Fruit fly (Drosophila melanogaster) whole organism, embryonic: ENCODE data around the gene CG10948.

Experiments
- Aef1 ChIP-seq: fragments of 200-800 bp; sonication (Bioruptor generic); IDR thresholded peaks from 3 replicates; pipeline ENCODE4 v1.3.6; 2022; ENCODE audit warnings: missing biosample characterization, missing genetic modification characterization
- Asciz ChIP-seq: fragments of 200-800 bp; sonication (Bioruptor generic); optimal IDR thresholded peaks from 2 replicates; lab custom pipeline; 2017; ENCODE audit warnings: missing biosample characterization, mild to moderate bottlenecking, missing genetic modification characterization, missing genetic modification reagents
- CG10462 ChIP-seq: fragments of 200-800 bp; sonication (Bioruptor generic); optimal IDR thresholded peaks from 2 replicates; lab custom pipeline; 2016; ENCODE audit warnings: missing biosample characterization, missing genetic modification characterization
- CG11696 ChIP-seq: fragments of 200-800 bp; sonication (Bioruptor generic); IDR thresholded peaks from 2 replicates; pipeline ENCODE4 v1.3.6; 2022; ENCODE audit warnings: missing biosample characterization, missing genetic modification characterization
- CG12219 ChIP-seq: fragments of 200-800 bp; sonication (Bioruptor generic); optimal IDR thresholded peaks from 3 replicates; lab custom pipeline; 2018; ENCODE audit warnings: missing biosample characterization, mild to moderate bottlenecking, missing genetic modification characterization
- CG14050 ChIP-seq: fragments of 200-800 bp; sonication (Bioruptor generic); IDR thresholded peaks from 3 replicates; pipeline ENCODE4 v1.3.6; 2022; ENCODE audit warnings: missing biosample characterization, missing genetic modification characterization
- CG14965 ChIP-seq: fragments of 200-800 bp; sonication (Bioruptor generic); optimal IDR thresholded peaks from 2 replicates; lab custom pipeline; 2016; ENCODE audit warnings: missing biosample characterization, missing genetic modification characterization, borderline replicate concordance
- CG15011 ChIP-seq: fragments of 200-800 bp; sonication (Bioruptor generic); optimal IDR thresholded peaks from 3 replicates; lab custom pipeline; 2018; ENCODE audit warnings: missing biosample characterization, mild to moderate bottlenecking, missing genetic modification characterization
- CG15073 ChIP-seq: fragments of 200-800 bp; sonication (Bioruptor generic); optimal IDR thresholded peaks from 2 replicates; lab custom pipeline; 2016; ENCODE audit warnings: missing biosample characterization, missing genetic modification characterization
- CG15514 ChIP-seq: fragments of 200-800 bp; sonication (Bioruptor generic); optimal IDR thresholded peaks from 3 replicates; lab custom pipeline; 2017; ENCODE audit warnings: missing biosample characterization, missing genetic modification characterization, mild to moderate bottlenecking, moderate library complexity, missing genetic modification reagents
- CG16813 ChIP-seq: fragments of 200-800 bp; sonication (Bioruptor generic); IDR thresholded peaks from 3 replicates; pipeline ENCODE4 v1.3.6; 2022; ENCODE audit warnings: missing biosample characterization, missing genetic modification characterization; ENCODE audit not compliant: partially characterized antibody
- CG16863 ChIP-seq: fragments of 200-800 bp; sonication (Bioruptor generic); optimal IDR thresholded peaks from 3 replicates; lab custom pipeline; 2016; ENCODE audit warnings: missing biosample characterization, missing genetic modification characterization
- CG17385 ChIP-seq: fragments of 200-800 bp; sonication (Bioruptor generic); optimal IDR thresholded peaks from 3 replicates; lab custom pipeline; 2018; ENCODE audit warnings: missing biosample characterization, mild to moderate bottlenecking, missing genetic modification characterization
- CG2199 ChIP-seq: fragments of 200-800 bp; sonication (Bioruptor generic); IDR thresholded peaks from 3 replicates; pipeline ENCODE4 v1.3.6; 2022; ENCODE audit warnings: missing biosample characterization, missing genetic modification characterization
- CG4707 ChIP-seq: fragments of 200-800 bp; sonication (Bioruptor generic); optimal IDR thresholded peaks from 2 replicates; lab custom pipeline; 2018; ENCODE audit warnings: missing biosample characterization, mild to moderate bottlenecking, missing genetic modification characterization, moderate library complexity
- CG4820 ChIP-seq: fragments of 200-800 bp; sonication (Bioruptor generic); optimal IDR thresholded peaks from 3 replicates; lab custom pipeline; 2016; ENCODE audit warnings: missing biosample characterization, missing genetic modification characterization
- CG7556 ChIP-seq: fragments of 200-800 bp; sonication (Bioruptor generic); optimal IDR thresholded peaks from 2 replicates; lab custom pipeline; 2017; ENCODE audit warnings: missing biosample characterization, mild to moderate bottlenecking, missing genetic modification characterization
- CG8765 ChIP-seq: fragments of 200-800 bp; sonication (Bioruptor generic); IDR thresholded peaks from 2 replicates; pipeline ENCODE4 v1.3.6; 2022; ENCODE audit warnings: missing biosample characterization, missing genetic modification characterization
- CTCF ChIP-seq: fragments of 200-800 bp; sonication (Bioruptor generic); optimal IDR thresholded peaks from 2 replicates; lab custom pipeline; 2017; ENCODE audit warnings: missing biosample characterization, mild to moderate bottlenecking, missing genetic modification characterization, moderate library complexity
- Chrac-16 ChIP-seq: fragments of 200-800 bp; sonication (Bioruptor generic); optimal IDR thresholded peaks from 3 replicates; lab custom pipeline; 2016; ENCODE audit warnings: missing biosample characterization, missing genetic modification characterization
- Dfd ChIP-seq, 2 experiments: fragments of >200 bp; optimal IDR thresholded peaks; 2 replicates each; lab custom pipeline; 2017; ENCODE audit warnings: missing biosample characterization in 2 of 2, missing genetic modification characterization in 2 of 2
- Dip2 ChIP-seq: fragments of 200-800 bp; sonication (Bioruptor generic); IDR thresholded peaks from 2 replicates; pipeline ENCODE4 v1.3.6; 2022; ENCODE audit warnings: missing biosample characterization, missing genetic modification characterization
- Doc2 ChIP-seq: fragments of 200-800 bp; sonication (Bioruptor generic); IDR thresholded peaks from 2 replicates; pipeline ENCODE4 v1.3.6; 2022; ENCODE audit warnings: missing biosample characterization, missing genetic modification characterization
- Fer2 ChIP-seq: fragments of 200-800 bp; sonication (Bioruptor generic); optimal IDR thresholded peaks from 2 replicates; lab custom pipeline; 2018; ENCODE audit warnings: missing biosample characterization, mild to moderate bottlenecking, missing genetic modification characterization, moderate library complexity
- H2.0 ChIP-seq: fragments of 200-800 bp; sonication (Bioruptor generic); IDR thresholded peaks from 2 replicates; pipeline ENCODE4 v1.3.6; 2022; ENCODE audit warnings: missing biosample characterization, missing genetic modification characterization
- HHEX ChIP-seq: fragments of 200-800 bp; sonication (Bioruptor generic); optimal IDR thresholded peaks from 3 replicates; lab custom pipeline; 2017; ENCODE audit warnings: missing biosample characterization, mild to moderate bottlenecking, missing genetic modification characterization, missing genetic modification reagents
- Mad ChIP-seq: fragments of 200-800 bp; sonication (Bioruptor generic); optimal IDR thresholded peaks from 2 replicates; lab custom pipeline; 2016; ENCODE audit warnings: missing biosample characterization, missing genetic modification characterization
- NC2β ChIP-seq: fragments of 200-800 bp; sonication (Bioruptor generic); optimal IDR thresholded peaks from 2 replicates; lab custom pipeline; 2016; ENCODE audit warnings: missing biosample characterization, missing genetic modification characterization
- Rx ChIP-seq: fragments of 200-800 bp; sonication (Bioruptor generic); IDR thresholded peaks from 2 replicates; pipeline ENCODE4 v1.3.6; 2022; ENCODE audit warnings: missing biosample characterization, missing genetic modification characterization
- Side ChIP-seq: fragments of 200-800 bp; sonication (Bioruptor generic); optimal IDR thresholded peaks from 2 replicates; lab custom pipeline; 2016; ENCODE audit warnings: missing biosample characterization, missing genetic modification characterization
- Trl ChIP-seq, 3 experiments: fragments of >200 bp in 2 of 3; fragments of 200-800 bp in 1 of 3; sonication (Bioruptor generic) in 1 of 3; optimal IDR thresholded peaks; 2 replicates in 1 of 3; 3 replicates in 2 of 3; lab custom pipeline; 2016 to 2017; ENCODE audit warnings: missing biosample characterization in 1 of 3, missing genetic modification characterization in 1 of 3
- Vsx1 ChIP-seq: fragments of 200-800 bp; sonication (Bioruptor generic); optimal IDR thresholded peaks from 2 replicates; lab custom pipeline; 2017; ENCODE audit warnings: missing biosample characterization, mild to moderate bottlenecking, missing genetic modification characterization, missing genetic modification reagents
- dati ChIP-seq: fragments of 200-800 bp; sonication (Bioruptor generic); IDR thresholded peaks from 2 replicates; pipeline ENCODE4 v1.3.6; 2022; ENCODE audit warnings: missing biosample characterization, missing genetic modification characterization
- dysf ChIP-seq: fragments of 200-800 bp; sonication (Bioruptor generic); IDR thresholded peaks from 3 replicates; pipeline ENCODE4 v1.3.6; 2022; ENCODE audit warnings: missing biosample characterization, missing genetic modification characterization
- ems ChIP-seq: fragments of 200-800 bp; sonication (Bioruptor generic); optimal IDR thresholded peaks from 3 replicates; lab custom pipeline; 2016; ENCODE audit warnings: missing biosample characterization, missing genetic modification characterization
- eve ChIP-seq, 2 experiments: fragments of >200 bp; optimal IDR thresholded peaks; 2 replicates each; lab custom pipeline; 2017; ENCODE audit warnings: missing biosample characterization in 2 of 2, missing genetic modification characterization in 2 of 2
- gcm2 ChIP-seq: fragments of 200-800 bp; sonication (Bioruptor generic); optimal IDR thresholded peaks from 2 replicates; lab custom pipeline; 2016; ENCODE audit warnings: missing biosample characterization, missing genetic modification characterization
- hbn ChIP-seq: fragments of 200-800 bp; sonication (Bioruptor generic); IDR thresholded peaks from 2 replicates; pipeline ENCODE4 v1.3.6; 2022; ENCODE audit warnings: missing biosample characterization, missing genetic modification characterization; ENCODE audit not compliant: partially characterized antibody
- inv ChIP-seq: fragments of 200-800 bp; sonication (Bioruptor generic); IDR thresholded peaks from 2 replicates; pipeline ENCODE4 v1.3.6; 2022; ENCODE audit warnings: missing biosample characterization, missing genetic modification characterization; ENCODE audit not compliant: partially characterized antibody
- mam ChIP-seq: fragments of 200-800 bp; sonication (Bioruptor generic); optimal IDR thresholded peaks from 3 replicates; lab custom pipeline; 2016; ENCODE audit warnings: missing biosample characterization, missing genetic modification characterization
- nau ChIP-seq: fragments of 200-800 bp; sonication (Bioruptor generic); optimal IDR thresholded peaks from 3 replicates; lab custom pipeline; 2017; ENCODE audit warnings: missing biosample characterization, mild to moderate bottlenecking, missing genetic modification characterization, missing genetic modification reagents
- nmo ChIP-seq: fragments of 200-800 bp; sonication (Bioruptor generic); optimal IDR thresholded peaks from 2 replicates; lab custom pipeline; 2018; ENCODE audit warnings: missing biosample characterization, mild to moderate bottlenecking, missing genetic modification characterization, moderate library complexity
- onecut ChIP-seq: fragments of 200-800 bp; sonication (Bioruptor generic); IDR thresholded peaks from 2 replicates; pipeline ENCODE4 v1.3.6; 2022; ENCODE audit warnings: missing biosample characterization, missing genetic modification characterization
- pan ChIP-seq, 4 experiments: fragments of >200 bp in 3 of 4; fragments of 200-800 bp in 1 of 4; sonication (Bioruptor generic) in 1 of 4; optimal IDR thresholded peaks in 3 of 4; IDR thresholded peaks in 1 of 4; 2 replicates each; pipeline versions ENCODE4 v1.3.6 to Lab custom; 2017 to 2022; ENCODE audit warnings: missing biosample characterization in 2 of 4, missing genetic modification characterization in 2 of 4, mixed read lengths in 1 of 4
- pros ChIP-seq: fragments of 200-800 bp; sonication (Bioruptor generic); optimal IDR thresholded peaks from 3 replicates; lab custom pipeline; 2019; ENCODE audit warnings: missing biosample characterization, mild to moderate bottlenecking, missing genetic modification characterization, moderate library complexity
- run ChIP-seq: fragments of 200-800 bp; sonication (Bioruptor generic); optimal IDR thresholded peaks from 3 replicates; lab custom pipeline; 2018; ENCODE audit warnings: missing biosample characterization, mild to moderate bottlenecking, missing genetic modification characterization
- sc ChIP-seq, 3 experiments: fragments of >200 bp in 2 of 3; fragments of 200-800 bp in 1 of 3; sonication (Bioruptor generic) in 1 of 3; optimal IDR thresholded peaks; 2 replicates in 2 of 3; 3 replicates in 1 of 3; lab custom pipeline; 2017; ENCODE audit warnings: mild to moderate bottlenecking in 1 of 3, missing biosample characterization in 1 of 3, missing genetic modification characterization in 1 of 3, missing genetic modification reagents in 1 of 3
- schlank ChIP-seq: fragments of 200-800 bp; sonication (Bioruptor generic); optimal IDR thresholded peaks from 2 replicates; lab custom pipeline; 2018; ENCODE audit warnings: missing biosample characterization, mild to moderate bottlenecking, missing genetic modification characterization
- sna ChIP-seq: fragments of 200-800 bp; sonication (Bioruptor generic); IDR thresholded peaks from 2 replicates; pipeline ENCODE4 v1.3.6; 2022; ENCODE audit warnings: missing biosample characterization, missing genetic modification characterization; ENCODE audit not compliant: partially characterized antibody
- ttk ChIP-seq: fragments of 200-800 bp; sonication (Bioruptor generic); IDR thresholded peaks from 2 replicates; pipeline ENCODE4 v2.1.2; 2022; ENCODE audit warnings: missing biosample characterization, missing genetic modification characterization
- tup ChIP-seq: fragments of 200-800 bp; sonication (Bioruptor generic); optimal IDR thresholded peaks from 2 replicates; lab custom pipeline; 2016; ENCODE audit warnings: missing biosample characterization, mild to moderate bottlenecking, missing genetic modification characterization, moderate library complexity

Gene CG10948

dm6 chr3L:12794532-12794931 lies 55.4 kb downstream of the CG10948 start (continued):
- no peak for TF ChIP-seq HHEX
- no peak for TF ChIP-seq CG14050
- peak; percentile 74; the same call in 2 of the 3 replicates for TF ChIP-seq CG16813
- no peak for TF ChIP-seq Aef1 (GFP tag; lab: Robert Waterston, UW)
- peak; percentile 6 for TF ChIP-seq nmo
- TF ChIP-seq CG10462 (GFP tag; lab: Kevin White, UChicago), result no peak
- no peak for TF ChIP-seq dysf (GFP tag; lab: Robert Waterston, UW)
- TF ChIP-seq schlank (tag; lab: Kevin White, UChicago), result no peak
- TF ChIP-seq CG15011, result no peak
- no peak for TF ChIP-seq Dip2 (GFP tag; lab: Robert Waterston, UW)
- no peak for TF ChIP-seq H2.0 (GFP tag; lab: Robert Waterston, UW)
- no peak for TF ChIP-seq CG4707 (GFP tag; lab: Kevin White, UChicago)
- no peak for TF ChIP-seq sc (optimal IDR thresholded peaks at IDR 0.05; lab: Kevin White, UChicago)
- TF ChIP-seq sc (GFP tag; optimal IDR thresholded peaks at IDR 0.05; lab: Kevin White, UChicago), result no peak
- peak; percentile 62; the same call in 1 of the 3 replicates for TF ChIP-seq CG2199 (GFP tag; lab: Robert Waterston, UW)
- TF ChIP-seq sna (GFP tag; lab: Robert Waterston, UW), result peak; percentile 87
- no peak for TF ChIP-seq ttk (GFP tag; lab: Robert Waterston, UW)
- TF ChIP-seq CG15073, result no peak
- TF ChIP-seq tup (GFP tag; lab: Kevin White, UChicago), result no peak
- TF ChIP-seq pan (optimal IDR thresholded peaks at IDR 0.05; lab: Kevin White, UChicago), result no peak
- no peak for TF ChIP-seq pan (GFP tag; optimal IDR thresholded peaks at IDR 0.05 in 1 of 2, IDR thresholded peaks at IDR 0.05 in 1 of 2)
- no peak for TF ChIP-seq CG14965 (GFP tag; lab: Kevin White, UChicago)
- TF ChIP-seq hbn, result peak; percentile 84
- no peak for TF ChIP-seq Mad (GFP tag; lab: Kevin White, UChicago)
- TF ChIP-seq Dfd (GFP tag; optimal IDR thresholded peaks at IDR 0.05; lab: Kevin White, UChicago), result no peak
- no peak for TF ChIP-seq CG17385 (GFP tag; lab: Kevin White, UChicago)
- TF ChIP-seq CG4820 (GFP tag; lab: Kevin White, UChicago), result no peak
- TF ChIP-seq Side, result no peak
- no peak for TF ChIP-seq CG16863 (GFP tag; lab: Kevin White, UChicago)
- peak; percentile 98 for TF ChIP-seq onecut (GFP tag; lab: Robert Waterston, UW)
- TF ChIP-seq ems (GFP tag; lab: Kevin White, UChicago), result no peak
- no peak for TF ChIP-seq Fer2
- TF ChIP-seq CG15514 (GFP tag; lab: Kevin White, UChicago), result peak; percentile 73
- TF ChIP-seq NC2β (GFP tag; lab: Kevin White, UChicago), result no peak
- TF ChIP-seq Trl (optimal IDR thresholded peaks at IDR 0.05; lab: Kevin White, UChicago), result no peak
- TF ChIP-seq Trl (GFP tag; optimal IDR thresholded peaks at IDR 0.05; lab: Kevin White, UChicago), result no peak
- TF ChIP-seq Chrac-16, result no peak
- TF ChIP-seq Vsx1 (GFP tag; lab: Kevin White, UChicago), result no peak
- TF ChIP-seq pros (GFP tag; lab: Kevin White, UChicago), result no peak
- TF ChIP-seq CG7556 (GFP tag; lab: Kevin White, UChicago), result no peak
- no peak for TF ChIP-seq nau (GFP tag; lab: Kevin White, UChicago)
- no peak for TF ChIP-seq run
- TF ChIP-seq Asciz, result no peak
- TF ChIP-seq CTCF (GFP tag; lab: Kevin White, UChicago), result peak; percentile 3
- no peak for TF ChIP-seq dati
- TF ChIP-seq inv (GFP tag; lab: Robert Waterston, UW), result peak; percentile 60
- no peak for TF ChIP-seq CG11696 (GFP tag; lab: Robert Waterston, UW)
- TF ChIP-seq mam, result no peak
- TF ChIP-seq Doc2 (GFP tag; lab: Robert Waterston, UW), result no peak
- TF ChIP-seq gcm2, result no peak
- TF ChIP-seq CG12219 (GFP tag; lab: Kevin White, UChicago), result no peak
- TF ChIP-seq eve (GFP tag; optimal IDR thresholded peaks at IDR 0.05; lab: Kevin White, UChicago), result no peak
- TF ChIP-seq Rx (GFP tag; lab: Robert Waterston, UW), result no peak
- no peak for TF ChIP-seq CG8765
